Worm (Caenorhabditis elegans): ENCODE measurements around the gene F40G9.12.

ce11 chrIII:154168-154567 lies 17.5 kb upstream of the F40G9.12 start:
- TF ChIP-seq pqm-1 (tag; optimal IDR thresholded peaks at IDR 0.05) (peak; percentile 70), fkh-10 (GFP tag; optimal IDR thresholded peaks at IDR 0.05) (no peak), unc-86 (tag; optimal IDR thresholded peaks at IDR 0.05) (no peak), ceh-9 (tag; optimal IDR thresholded peaks at IDR 0.05) (no peak), ceh-31 (tag; optimal IDR thresholded peaks at IDR 0.05) (no peak), madf-2 (tag; optimal IDR thresholded peaks at IDR 0.05) (no peak), zip-5 (tag; optimal IDR thresholded peaks at IDR 0.05) (no peak), ceh-24 (tag; optimal IDR thresholded peaks at IDR 0.05) (no peak), F13H6.1 (tag; optimal IDR thresholded peaks at IDR 0.05) (no peak), ttx-3 (tag; optimal IDR thresholded peaks at IDR 0.05) (no peak), tbx-7 (tag; optimal IDR thresholded peaks at IDR 0.05) (no peak), ceh-14 (tag; optimal IDR thresholded peaks at IDR 0.05) (no peak)

Data from whole organism, late embryonic.